Worm (Caenorhabditis elegans): ENCODE results near the gene Y53F4B.11.

Y53F4B.11 gene

ce11 chrII:14966420-14966819 lies 44.1 kb upstream of the Y53F4B.11 start:
- TF ChIP-seq lsy-2 (tag; optimal IDR thresholded peaks at IDR 0.05) (no peak), nhr-85 (tag) (peak; percentile 13)

- TF ChIP-seq nhr-28 (tag; optimal IDR thresholded peaks at IDR 0.05) (no peak), efl-1 (optimal IDR thresholded peaks at IDR 0.05) (peak in 1 of 2 experiments; percentile 3), efl-1 (GFP tag; optimal IDR thresholded peaks at IDR 0.05 in 1 of 2) (no peak), irx-1 (tag; optimal IDR thresholded peaks at IDR 0.05) (no peak), ceh-90 (tag; optimal IDR thresholded peaks at IDR 0.05) (no peak), zag-1 (tag; optimal IDR thresholded peaks at IDR 0.05) (no peak), fkh-10 (GFP tag; optimal IDR thresholded peaks at IDR 0.05) (no peak), nhr-77 (tag; optimal IDR thresholded peaks at IDR 0.05) (no peak), hpl-2 (GFP tag; optimal IDR thresholded peaks at IDR 0.05) (no peak)
Measured at ce11 chrII:14967084-14967483, 43.5 kb upstream of the Y53F4B.11 start.

ce11 chrII:14968275-14968674 lies 42.3 kb upstream of the Y53F4B.11 start:
- no peak for TF ChIP-seq C16A3.4 (tag; optimal IDR thresholded peaks at IDR 0.05)
- no peak for TF ChIP-seq efl-3 (GFP tag; optimal IDR thresholded peaks at IDR 0.05)
- no peak for TF ChIP-seq zag-1 (tag; optimal IDR thresholded peaks at IDR 0.05)
- TF ChIP-seq lsy-2 (tag; optimal IDR thresholded peaks at IDR 0.05) = no peak
- TF ChIP-seq tlp-1 (tag; optimal IDR thresholded peaks at IDR 0.05) = no peak
- no peak for TF ChIP-seq sox-4 (tag; optimal IDR thresholded peaks at IDR 0.05)
- no peak for TF ChIP-seq fkh-10 (GFP tag; optimal IDR thresholded peaks at IDR 0.05)
- no peak for TF ChIP-seq irx-1 (tag; optimal IDR thresholded peaks at IDR 0.05)
- TF ChIP-seq nhr-20 (tag; optimal IDR thresholded peaks at IDR 0.05) = no peak
- no peak for TF ChIP-seq unc-98 (GFP tag; IDR thresholded peaks at IDR 0.05)
- no peak for TF ChIP-seq F16B12.6 (tag; optimal IDR thresholded peaks at IDR 0.05)
- no peak for TF ChIP-seq ceh-8 (GFP tag; optimal IDR thresholded peaks at IDR 0.05)
- TF ChIP-seq ztf-4 (tag; optimal IDR thresholded peaks at IDR 0.05) = no peak
- TF ChIP-seq lin-35 (GFP tag; optimal IDR thresholded peaks at IDR 0.05) = no peak
- no peak for TF ChIP-seq blmp-1 (tag; optimal IDR thresholded peaks at IDR 0.05)
- no peak for TF ChIP-seq unc-86 (tag; optimal IDR thresholded peaks at IDR 0.05)

- TF ChIP-seq isw-1 (GFP tag; IDR thresholded peaks at IDR 0.05) (peak; percentile 63), ceh-82 (tag; optimal IDR thresholded peaks at IDR 0.05) (peak; percentile 49 to 54 (median 51)), efl-1 (optimal IDR thresholded peaks at IDR 0.05) (peak; percentile 59 to 81), efl-1 (GFP tag; optimal IDR thresholded peaks at IDR 0.05 in 1 of 2) (peak; percentile 87 to 98), lin-35 (GFP tag; optimal IDR thresholded peaks at IDR 0.05) (peak; percentile 81 to 88), lsy-2 (tag; optimal IDR thresholded peaks at IDR 0.05) (peak; percentile 67 to 85), fos-1 (tag; optimal IDR thresholded peaks at IDR 0.05) (peak; percentile 21), alr-1 (tag; optimal IDR thresholded peaks at IDR 0.05; ENCODE audit: borderline replicate concordance) (no peak), pqm-1 (tag; optimal IDR thresholded peaks at IDR 0.05) (no peak), nhr-47 (tag; optimal IDR thresholded peaks at IDR 0.05) (no peak), nhr-20 (tag; optimal IDR thresholded peaks at IDR 0.05) (peak; percentile 63), lin-13 (GFP tag; optimal IDR thresholded peaks at IDR 0.05) (peak; percentile 10), dsc-1 (tag; optimal IDR thresholded peaks at IDR 0.05) (peak; percentile 27), mep-1 (tag; optimal IDR thresholded peaks at IDR 0.05) (peak; percentile 75), dpl-1 (GFP tag; optimal IDR thresholded peaks at IDR 0.05) (peak; percentile 76 to 87 (median 81)), Y116A8C.19 (tag; optimal IDR thresholded peaks at IDR 0.05; ENCODE audit: borderline replicate concordance) (no peak), xbp-1 (tag; optimal IDR thresholded peaks at IDR 0.05) (peak; percentile 55), mdl-1 (tag; optimal IDR thresholded peaks at IDR 0.05) (peak in 1 of 2 experiments; percentile 36), jun-1 (tag; optimal IDR thresholded peaks at IDR 0.05) (no peak), snpc-4 (tag; optimal IDR thresholded peaks at IDR 0.05) (peak; percentile 72), unc-86 (tag; optimal IDR thresholded peaks at IDR 0.05) (peak; percentile 31), lin-15B (tag; optimal IDR thresholded peaks at IDR 0.05) (peak; percentile 70), vab-15 (tag; optimal IDR thresholded peaks at IDR 0.05) (no peak), snu-23 (GFP tag; optimal IDR thresholded peaks at IDR 0.05) (peak; percentile 71), swsn-7 (tag; optimal IDR thresholded peaks at IDR 0.05) (peak; percentile 52), elt-3 (tag; optimal IDR thresholded peaks at IDR 0.05) (peak in 1 of 6 experiments; percentile 74), sox-4 (tag; optimal IDR thresholded peaks at IDR 0.05) (no peak), nhr-19 (GFP tag; conservative IDR thresholded peaks at IDR 0.05) (peak; percentile 33; the same call in 1 of the 2 replicates), blmp-1 (tag; optimal IDR thresholded peaks at IDR 0.05) (peak; percentile 54), F16B12.6 (tag; optimal IDR thresholded peaks at IDR 0.05) (peak; percentile 91), tbx-2 (tag; optimal IDR thresholded peaks at IDR 0.05) (peak; percentile 59), nhr-77 (tag; optimal IDR thresholded peaks at IDR 0.05) (peak; percentile 57), fkh-8 (tag; optimal IDR thresholded peaks at IDR 0.05) (peak; percentile 66)
Measured at ce11 chrII:14969320-14969950, 41.1 kb upstream of the Y53F4B.11 start, which contains the start of the genes pole-4, nsun-5 and metl-2. Gene pole-4, minus strand, starts transcription at chrII:14969354. Gene nsun-5, plus strand, starts transcription at chrII:14969617. Gene metl-2, plus strand, starts transcription at chrII:14969900.

All from whole organism, L1 larva.